Worm (Caenorhabditis elegans): ENCODE data around the gene ife-3.
A peak's percentile ranks its signal among the peaks of the same experiment; 100 is the strongest.

Gene ife-3

DNA sequence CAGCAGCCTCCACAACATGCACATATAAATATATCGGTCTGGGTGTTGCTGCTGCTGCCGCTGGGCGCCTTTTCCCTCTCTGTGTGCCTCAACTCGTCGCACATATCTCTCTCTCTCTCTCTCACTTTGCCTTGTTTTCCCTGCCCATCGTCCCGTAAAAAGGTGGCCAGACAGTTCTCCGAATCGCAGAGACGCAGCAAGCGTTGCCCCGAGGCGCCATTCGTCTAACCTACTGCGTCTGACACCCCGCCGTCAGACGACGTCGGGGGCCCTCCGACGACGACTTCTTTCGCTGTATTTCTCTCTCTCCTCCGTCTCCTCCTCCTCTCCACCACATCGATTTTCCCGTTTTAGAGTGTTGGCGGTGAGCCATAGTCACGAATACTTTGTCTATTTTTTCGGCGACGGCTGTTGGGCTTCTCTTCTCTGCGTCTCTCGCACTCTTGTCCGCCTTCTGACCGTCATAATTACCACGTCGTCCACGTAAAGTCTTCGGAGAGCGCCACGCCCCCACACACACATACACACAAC, 1.2 kb upstream of the ife-3 start, which contains the start of gene B0348.10:
Gene B0348.10 (minus strand): TSS at position 24 of the 531 bp plus-strand sequence.
- TF ChIP-seq lin-13 (tag; optimal IDR thresholded peaks at IDR 0.05), result no peak
- TF ChIP-seq bed-3 (GFP tag; optimal IDR thresholded peaks at IDR 0.05), result no peak
- no peak for TF ChIP-seq M03D4.4 (tag; optimal IDR thresholded peaks at IDR 0.05)
- TF ChIP-seq sptf-1 (tag; optimal IDR thresholded peaks at IDR 0.05), result no peak
- no peak for TF ChIP-seq snpc-4 (tag; optimal IDR thresholded peaks at IDR 0.05)
- peak; percentile 21 for TF ChIP-seq nhr-237 (tag; optimal IDR thresholded peaks at IDR 0.05)
- TF ChIP-seq ces-1 (GFP tag; optimal IDR thresholded peaks at IDR 0.05), result peak; percentile 53
- no peak for TF ChIP-seq flh-1 (GFP tag; optimal IDR thresholded peaks at IDR 0.05)
- no peak for TF ChIP-seq cnd-1 (tag; optimal IDR thresholded peaks at IDR 0.05)
- TF ChIP-seq nhr-2 (tag; optimal IDR thresholded peaks at IDR 0.05), result no peak
- no peak for TF ChIP-seq zip-8 (tag; optimal IDR thresholded peaks at IDR 0.05)
- no peak for TF ChIP-seq blmp-1 (tag; optimal IDR thresholded peaks at IDR 0.05)
- TF ChIP-seq mab-5 (tag; optimal IDR thresholded peaks at IDR 0.05), result no peak
- no peak for TF ChIP-seq elt-1 (tag; optimal IDR thresholded peaks at IDR 0.05; ENCODE audit: borderline replicate concordance, insufficient read depth)
- no peak for TF ChIP-seq ceh-83 (GFP tag; optimal IDR thresholded peaks at IDR 0.05)
- peak; percentile 1 for TF ChIP-seq ztf-11 (tag; optimal IDR thresholded peaks at IDR 0.05)
- TF ChIP-seq unc-62 (GFP tag; optimal IDR thresholded peaks at IDR 0.05), result peak; percentile 78
- TF ChIP-seq mep-1 (tag; optimal IDR thresholded peaks at IDR 0.05), result peak; percentile 20
- TF ChIP-seq lsy-2 (tag; optimal IDR thresholded peaks at IDR 0.05), result peak; percentile 2
- TF ChIP-seq nhr-76 (tag; optimal IDR thresholded peaks at IDR 0.05), result no peak
- TF ChIP-seq lin-32 (GFP tag; optimal IDR thresholded peaks at IDR 0.05), result no peak
- TF ChIP-seq ceh-39 (tag; optimal IDR thresholded peaks at IDR 0.05), result no peak
- no peak for TF ChIP-seq nhr-28 (tag; optimal IDR thresholded peaks at IDR 0.05)
- TF ChIP-seq ham-2 (GFP tag; optimal IDR thresholded peaks at IDR 0.05), result peak; percentile 19
- TF ChIP-seq hlh-1 (tag; optimal IDR thresholded peaks at IDR 0.05), result no peak
- TF ChIP-seq ceh-43 (GFP tag; optimal IDR thresholded peaks at IDR 0.05), result no peak
- peak; percentile 29 for TF ChIP-seq unc-120 (tag; optimal IDR thresholded peaks at IDR 0.05; ENCODE audit: poor library complexity, severe bottlenecking)
- no peak for TF ChIP-seq elt-3 (tag; optimal IDR thresholded peaks at IDR 0.05)
- TF ChIP-seq tbx-8 (GFP tag; optimal IDR thresholded peaks at IDR 0.05), result no peak
- no peak for TF ChIP-seq pha-4 (tag; optimal IDR thresholded peaks at IDR 0.05)
- TF ChIP-seq sem-2 (GFP tag; optimal IDR thresholded peaks at IDR 0.05), result no peak
- no peak for TF ChIP-seq nhr-12 (tag; optimal IDR thresholded peaks at IDR 0.05)
- TF ChIP-seq unc-39 (tag; optimal IDR thresholded peaks at IDR 0.05), result no peak
- peak; percentile 51 for TF ChIP-seq mls-2 (tag; optimal IDR thresholded peaks at IDR 0.05)
- peak; percentile 35 for TF ChIP-seq drap-1 (GFP tag; optimal IDR thresholded peaks at IDR 0.05)

DNA sequence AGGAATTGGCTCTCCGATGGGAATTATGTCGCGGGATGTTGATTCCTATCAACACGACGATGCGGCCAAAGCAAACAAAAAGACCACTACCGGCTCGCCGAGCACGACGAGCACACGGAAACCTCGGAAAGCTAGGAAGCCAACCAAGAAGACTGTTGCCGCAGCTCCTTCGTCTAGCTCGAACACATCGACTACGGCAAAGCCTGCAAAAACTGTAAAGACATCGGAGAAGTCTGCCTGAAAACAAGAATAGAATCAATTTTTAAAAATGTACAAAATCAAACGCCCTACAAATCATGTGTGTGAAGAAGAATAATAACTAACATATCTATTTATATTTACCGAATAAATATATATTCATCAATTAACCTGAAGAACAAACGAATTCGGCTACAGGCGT, 1.4 kb downstream of the ife-3 start:
- TF ChIP-seq nhr-2 (tag; optimal IDR thresholded peaks at IDR 0.05), result no peak
- no peak for TF ChIP-seq mep-1 (tag; optimal IDR thresholded peaks at IDR 0.05)
- TF ChIP-seq ceh-43 (GFP tag; optimal IDR thresholded peaks at IDR 0.05), result no peak
- TF ChIP-seq ztf-11 (tag; optimal IDR thresholded peaks at IDR 0.05), result no peak
- TF ChIP-seq bed-3 (GFP tag; optimal IDR thresholded peaks at IDR 0.05), result no peak
- no peak for TF ChIP-seq ceh-39 (tag; optimal IDR thresholded peaks at IDR 0.05)
- no peak for TF ChIP-seq flh-1 (GFP tag; optimal IDR thresholded peaks at IDR 0.05)
- TF ChIP-seq hlh-1 (tag; optimal IDR thresholded peaks at IDR 0.05), result no peak
- TF ChIP-seq nhr-76 (tag; optimal IDR thresholded peaks at IDR 0.05), result no peak
- no peak for TF ChIP-seq unc-39 (tag; optimal IDR thresholded peaks at IDR 0.05)
- no peak for TF ChIP-seq pha-4 (tag; optimal IDR thresholded peaks at IDR 0.05)

DNA sequence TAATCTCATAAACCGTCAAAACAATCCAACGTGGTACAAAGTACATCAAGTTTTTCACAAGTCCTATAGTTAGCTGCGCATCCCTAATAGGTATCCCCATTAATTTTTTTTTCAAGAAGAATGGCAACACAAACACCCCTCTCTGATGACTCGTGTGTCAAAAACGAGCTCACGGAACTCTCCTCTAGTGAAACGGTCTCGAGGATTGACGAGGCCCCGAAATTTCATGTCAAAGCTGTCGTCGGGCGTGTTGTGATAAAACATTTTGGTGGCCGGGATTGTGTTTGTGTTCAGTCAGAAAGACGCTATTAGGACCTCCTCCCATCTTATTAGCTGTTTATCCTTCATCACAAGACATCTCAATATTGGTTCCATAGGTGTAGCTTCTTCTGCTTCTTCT, 6.3 kb downstream of the ife-3 start, which contains the start of gene idpp-2:
Gene idpp-2 (plus strand): TSS at position 301 of the 400 bp plus-strand sequence.
- no peak for TF ChIP-seq hlh-1 (tag; optimal IDR thresholded peaks at IDR 0.05)
- TF ChIP-seq zip-8 (tag; optimal IDR thresholded peaks at IDR 0.05), result no peak
- no peak for TF ChIP-seq pha-4 (tag; optimal IDR thresholded peaks at IDR 0.05)
- TF ChIP-seq ham-2 (GFP tag; optimal IDR thresholded peaks at IDR 0.05), result no peak
- no peak for TF ChIP-seq unc-120 (tag; optimal IDR thresholded peaks at IDR 0.05; ENCODE audit: poor library complexity, severe bottlenecking)
- no peak for TF ChIP-seq M03D4.4 (tag; optimal IDR thresholded peaks at IDR 0.05)
- TF ChIP-seq ceh-39 (tag; optimal IDR thresholded peaks at IDR 0.05), result no peak
- no peak for TF ChIP-seq lin-13 (tag; optimal IDR thresholded peaks at IDR 0.05)
- no peak for TF ChIP-seq drap-1 (GFP tag; optimal IDR thresholded peaks at IDR 0.05)
- TF ChIP-seq lin-32 (GFP tag; optimal IDR thresholded peaks at IDR 0.05), result no peak
- no peak for TF ChIP-seq mab-5 (tag; optimal IDR thresholded peaks at IDR 0.05)
- no peak for TF ChIP-seq elt-1 (tag; optimal IDR thresholded peaks at IDR 0.05; ENCODE audit: borderline replicate concordance, insufficient read depth)
- no peak for TF ChIP-seq elt-3 (tag; optimal IDR thresholded peaks at IDR 0.05)
- no peak for TF ChIP-seq ceh-43 (GFP tag; optimal IDR thresholded peaks at IDR 0.05)
